Worm (Caenorhabditis elegans) whole organism, L1 larva: Measurements from ENCODE around the gene ZK795.2.

Experiments used
- C16A3.4 ChIP-seq: fragments of 150-350 bp; optimal IDR thresholded peaks from 2 replicates; lab custom pipeline; 2014; ENCODE audit warnings: missing biosample characterization, missing genetic modification characterization
- F16B12.6 ChIP-seq: fragments of 150-350 bp; optimal IDR thresholded peaks from 2 replicates; lab custom pipeline; 2014; ENCODE audit warnings: missing biosample characterization, missing genetic modification characterization
- aha-1 ChIP-seq: fragments of 150-350 bp; optimal IDR thresholded peaks from 2 replicates; lab custom pipeline; 2014; ENCODE audit warnings: missing biosample characterization, missing genetic modification characterization
- alr-1 ChIP-seq: fragments of 200-800 bp; sonication (Bioruptor generic); optimal IDR thresholded peaks from 2 replicates; lab custom pipeline; 2018; ENCODE audit warnings: borderline replicate concordance, mild to moderate bottlenecking, missing genetic modification characterization, missing compliant biosample characterization
- aly-2 ChIP-seq: fragments of 150-350 bp; optimal IDR thresholded peaks from 2 replicates; lab custom pipeline; 2014; ENCODE audit warnings: missing biosample characterization, missing genetic modification characterization
- ama-1 ChIP-seq: fragments of 150-350 bp; optimal IDR thresholded peaks from 2 replicates; lab custom pipeline; 2014
- blmp-1 ChIP-seq: fragments of 150-350 bp; optimal IDR thresholded peaks from 2 replicates; lab custom pipeline; 2014; ENCODE audit warnings: missing biosample characterization, missing genetic modification characterization
- ceh-63 ChIP-seq: fragments of 200-800 bp; sonication (Bioruptor generic); optimal IDR thresholded peaks from 2 replicates; lab custom pipeline; 2018; ENCODE audit warnings: mild to moderate bottlenecking, missing genetic modification characterization, missing compliant biosample characterization
- ceh-8 ChIP-seq: fragments of 200-800 bp; sonication (Bioruptor generic); optimal IDR thresholded peaks from 2 replicates; lab custom pipeline; 2018; ENCODE audit warnings: mild to moderate bottlenecking, missing genetic modification characterization, moderate library complexity, missing compliant biosample characterization
- ceh-82 ChIP-seq, 3 experiments: fragments of 150-350 bp in 1 of 3; sonication (generic microtip) in 2 of 3; optimal IDR thresholded peaks; 2 replicates each; lab custom pipeline; 2014 to 2017; ENCODE audit warnings: missing biosample characterization in 3 of 3, missing genetic modification characterization in 3 of 3
- ceh-88 ChIP-seq: fragments of 200-800 bp; sonication (Bioruptor generic); IDR thresholded peaks from 2 replicates; pipeline ENCODE4 v1.3.6; 2022; ENCODE audit warnings: missing genetic modification characterization, missing compliant biosample characterization
- ceh-90 ChIP-seq: sonication (generic microtip); optimal IDR thresholded peaks from 2 replicates; lab custom pipeline; 2016; ENCODE audit warnings: missing genetic modification characterization, missing compliant biosample characterization
- efl-3 ChIP-seq: fragments of 200-800 bp; sonication (Bioruptor generic); optimal IDR thresholded peaks from 2 replicates; lab custom pipeline; 2018; ENCODE audit warnings: mild to moderate bottlenecking, missing genetic modification characterization, missing compliant biosample characterization
- egl-27 ChIP-seq, 2 experiments: fragments of 150-350 bp in 1 of 2; sonication (generic microtip); optimal IDR thresholded peaks; 3 replicates each; lab custom pipeline; 2017 to 2018; ENCODE audit warnings: missing biosample characterization in 2 of 2, missing genetic modification characterization in 2 of 2, missing genetic modification reagents in 2 of 2
- elt-2 ChIP-seq: sonication (generic microtip); optimal IDR thresholded peaks from 2 replicates; lab custom pipeline; 2016; ENCODE audit warnings: missing genetic modification characterization, mild to moderate bottlenecking, inconsistent platforms, missing compliant biosample characterization, missing genetic modification reagents
- fkh-4 ChIP-seq: sonication (generic microtip); optimal IDR thresholded peaks from 2 replicates; lab custom pipeline; 2016; ENCODE audit warnings: missing compliant biosample characterization, missing genetic modification characterization, borderline replicate concordance
- fos-1 ChIP-seq: fragments of 150-350 bp; optimal IDR thresholded peaks from 2 replicates; lab custom pipeline; 2014; ENCODE audit warnings: missing biosample characterization, missing genetic modification characterization
- hlh-17 ChIP-seq: fragments of 200-800 bp; sonication (Bioruptor generic); optimal IDR thresholded peaks from 2 replicates; lab custom pipeline; 2018; ENCODE audit warnings: missing genetic modification characterization, mild to moderate bottlenecking, missing compliant biosample characterization, moderate library complexity, borderline replicate concordance
- hlh-4 ChIP-seq: sonication (generic microtip); optimal IDR thresholded peaks from 2 replicates; lab custom pipeline; 2016; ENCODE audit warnings: mild to moderate bottlenecking, missing genetic modification characterization, missing compliant biosample characterization
- isw-1 ChIP-seq: fragments of 200-800 bp; sonication (Bioruptor generic); IDR thresholded peaks from 2 replicates; pipeline ENCODE4 v1.3.6; 2022; ENCODE audit warnings: missing genetic modification characterization, missing compliant biosample characterization
- jun-1 ChIP-seq: fragments of 150-350 bp; optimal IDR thresholded peaks from 2 replicates; lab custom pipeline; 2014; ENCODE audit warnings: missing biosample characterization, missing genetic modification reagents, missing genetic modification characterization
- lin-14 ChIP-seq: fragments of 200-800 bp; sonication (Bioruptor generic); optimal IDR thresholded peaks from 2 replicates; lab custom pipeline; 2018; ENCODE audit warnings: mild to moderate bottlenecking, missing genetic modification characterization, moderate library complexity, missing compliant biosample characterization
- lin-39 ChIP-seq: fragments of 150-350 bp; optimal IDR thresholded peaks from 2 replicates; lab custom pipeline; 2014; ENCODE audit warnings: missing biosample characterization, missing genetic modification reagents, missing genetic modification characterization
- lir-3 ChIP-seq: sonication (generic microtip); optimal IDR thresholded peaks from 2 replicates; lab custom pipeline; 2016; ENCODE audit warnings: mild to moderate bottlenecking, missing genetic modification characterization, moderate library complexity, missing compliant biosample characterization; ENCODE audit not compliant: poor library complexity
- mab-9 ChIP-seq: fragments of 200-800 bp; sonication (Bioruptor generic); IDR thresholded peaks from 2 replicates; pipeline ENCODE4 v1.3.6; 2022; ENCODE audit warnings: missing genetic modification reagents, missing genetic modification characterization, missing compliant biosample characterization
- mdl-1 ChIP-seq, 2 experiments: fragments of 150-350 bp; optimal IDR thresholded peaks; 2 replicates each; lab custom pipeline; 2014 to 2017; ENCODE audit warnings: missing biosample characterization in 2 of 2, missing genetic modification characterization in 2 of 2, inconsistent platforms in 1 of 2
- mef-2 ChIP-seq: fragments of 150-350 bp; optimal IDR thresholded peaks from 2 replicates; lab custom pipeline; 2014; ENCODE audit warnings: missing biosample characterization, missing genetic modification characterization
- nhr-71 ChIP-seq: sonication (generic microtip); optimal IDR thresholded peaks from 2 replicates; lab custom pipeline; 2016; ENCODE audit warnings: mild to moderate bottlenecking, missing genetic modification characterization, moderate library complexity, missing compliant biosample characterization
- nhr-84 ChIP-seq: sonication (generic microtip); optimal IDR thresholded peaks from 2 replicates; lab custom pipeline; 2017; ENCODE audit warnings: missing biosample characterization, missing genetic modification characterization
- nhr-85 ChIP-seq: sonication (generic microtip); peaks from one replicate; lab custom pipeline; 2016; ENCODE audit warnings: missing genetic modification characterization, inconsistent platforms, missing compliant biosample characterization
- nhr-90 ChIP-seq: sonication (generic microtip); optimal IDR thresholded peaks from 2 replicates; lab custom pipeline; 2016; ENCODE audit warnings: mild to moderate bottlenecking, missing genetic modification characterization, missing compliant biosample characterization; ENCODE audit not compliant: poor library complexity
- pqm-1 ChIP-seq: sonication (generic microtip); optimal IDR thresholded peaks from 3 replicates; lab custom pipeline; 2017; ENCODE audit warnings: missing biosample characterization, missing genetic modification characterization
- sptf-1 ChIP-seq: fragments of 150-350 bp; optimal IDR thresholded peaks from 2 replicates; lab custom pipeline; 2014; ENCODE audit warnings: missing biosample characterization, missing genetic modification characterization
- swsn-7 ChIP-seq: sonication (generic microtip); optimal IDR thresholded peaks from 2 replicates; lab custom pipeline; 2016; ENCODE audit warnings: missing genetic modification characterization, missing compliant biosample characterization
- unc-130 ChIP-seq: fragments of 150-350 bp; optimal IDR thresholded peaks from 2 replicates; lab custom pipeline; 2017; ENCODE audit warnings: missing biosample characterization, missing genetic modification characterization, inconsistent platforms
- unc-86 ChIP-seq: sonication (generic microtip); optimal IDR thresholded peaks from 2 replicates; lab custom pipeline; 2016; ENCODE audit warnings: missing genetic modification characterization, missing compliant biosample characterization
- unc-98 ChIP-seq: fragments of 200-800 bp; sonication (Bioruptor generic); IDR thresholded peaks from 2 replicates; pipeline ENCODE4 v1.3.6; 2022; ENCODE audit warnings: missing genetic modification characterization, missing compliant biosample characterization
- vab-15 ChIP-seq: sonication (generic microtip); optimal IDR thresholded peaks from 2 replicates; lab custom pipeline; 2017; ENCODE audit warnings: missing genotype, mild to moderate bottlenecking, missing genetic modification characterization, missing compliant biosample characterization
- zag-1 ChIP-seq: fragments of 150-350 bp; optimal IDR thresholded peaks from 2 replicates; lab custom pipeline; 2014; ENCODE audit warnings: missing biosample characterization, missing genetic modification characterization
- zip-4 ChIP-seq: fragments of 200-800 bp; sonication (Bioruptor generic); optimal IDR thresholded peaks from 2 replicates; lab custom pipeline; 2018; ENCODE audit warnings: mild to moderate bottlenecking, missing genetic modification characterization, moderate library complexity, missing compliant biosample characterization
- ztf-11 ChIP-seq, 2 experiments: sonication (generic microtip); optimal IDR thresholded peaks; 2 replicates each; lab custom pipeline; 2016 to 2017; ENCODE audit warnings: missing genetic modification characterization in 2 of 2, missing biosample characterization in 1 of 2, missing compliant biosample characterization in 1 of 2

ZK795.2 gene

ce11 chrIV:12581046-12581445 is 22.3 kb upstream of the ZK795.2 start, which contains the start of gene K08E7.6:
K08E7.6 (minus strand) TSS chrIV:12581146.
- no peak for TF ChIP-seq C16A3.4 (tag; lab: Kevin White, UChicago)
- no peak for TF ChIP-seq mdl-1 (tag; optimal IDR thresholded peaks at IDR 0.05; lab: Kevin White, UChicago)
- no peak for TF ChIP-seq vab-15 (tag; lab: Kevin White, UChicago)
- no peak for TF ChIP-seq nhr-90 (tag; lab: Kevin White, UChicago)
- TF ChIP-seq lin-14 (GFP tag; lab: Kevin White, UChicago), result no peak
- TF ChIP-seq swsn-7 (tag; lab: Kevin White, UChicago), result no peak
- TF ChIP-seq nhr-85 (tag; lab: Kevin White, UChicago), result no peak
- no peak for TF ChIP-seq unc-86 (tag; lab: Kevin White, UChicago)
- TF ChIP-seq mef-2 (tag; lab: Kevin White, UChicago), result no peak
- TF ChIP-seq ceh-88 (GFP tag; lab: Robert Waterston, UW), result no peak

ce11 chrIV:12574265-12574664 is 15.5 kb upstream of the ZK795.2 start:
- TF ChIP-seq ztf-11 (tag; optimal IDR thresholded peaks at IDR 0.05; lab: Kevin White, UChicago), result no peak
- TF ChIP-seq zag-1 (tag; lab: Kevin White, UChicago), result no peak
- TF ChIP-seq efl-3 (GFP tag; lab: Kevin White, UChicago), result no peak
- no peak for TF ChIP-seq unc-130 (tag; lab: Kevin White, UChicago)
- TF ChIP-seq vab-15 (tag; lab: Kevin White, UChicago), result no peak
- no peak for TF ChIP-seq mab-9 (GFP tag; lab: Robert Waterston, UW)
- no peak for TF ChIP-seq unc-86 (tag; lab: Kevin White, UChicago)
- no peak for TF ChIP-seq nhr-84
- no peak for TF ChIP-seq pqm-1 (tag; lab: Kevin White, UChicago)
- no peak for TF ChIP-seq aly-2 (tag; lab: Kevin White, UChicago)
- TF ChIP-seq ceh-63 (GFP tag; lab: Kevin White, UChicago), result no peak
- TF ChIP-seq aha-1 (tag; lab: Kevin White, UChicago), result no peak
- TF ChIP-seq lir-3 (tag; lab: Kevin White, UChicago), result no peak
- TF ChIP-seq fkh-4 (tag; lab: Kevin White, UChicago), result no peak
- TF ChIP-seq hlh-4, result no peak
- TF ChIP-seq elt-2, result no peak
- no peak for TF ChIP-seq lin-39 (tag; lab: Kevin White, UChicago)
- TF ChIP-seq jun-1, result no peak
- TF ChIP-seq fos-1, result no peak

- TF ChIP-seq unc-86 (tag; lab: Kevin White, UChicago) (no peak), nhr-85 (tag; lab: Kevin White, UChicago) (peak; percentile 23)
- TF ChIP-seq, all 84 proteins: peak for 1
These were observed 14.3 kb upstream of the ZK795.2 start, which contains the start of gene K08E7.5 for ce11 chrIV:12573068-12573467. K08E7.5 (plus strand) TSS chrIV:12573368.

- no peak for TF ChIP-seq vab-15 (tag; lab: Kevin White, UChicago)
- TF ChIP-seq ama-1 (lab: Kevin White, UChicago), result no peak
- no peak for TF ChIP-seq jun-1
- no peak for TF ChIP-seq ceh-90 (tag; lab: Kevin White, UChicago)
- no peak for TF ChIP-seq F16B12.6 (tag; lab: Kevin White, UChicago)
- no peak for TF ChIP-seq ceh-88 (GFP tag; lab: Robert Waterston, UW)
- TF ChIP-seq lir-3 (tag; lab: Kevin White, UChicago), result no peak
- no peak for TF ChIP-seq zip-4 (GFP tag; lab: Kevin White, UChicago)
These were observed 12.3 kb upstream of the ZK795.2 start, which contains the start of gene K08E7.4 for ce11 chrIV:12571047-12571446. K08E7.4 (minus strand) TSS chrIV:12571147.

ce11 chrIV:12570546-12570945 is 11.8 kb upstream of the ZK795.2 start:
- TF ChIP-seq sptf-1 (no peak), ceh-63 (GFP tag; lab: Kevin White, UChicago) (no peak), nhr-71 (tag; lab: Kevin White, UChicago) (no peak), egl-27 (tag; optimal IDR thresholded peaks at IDR 0.05; lab: Kevin White, UChicago) (no peak), alr-1 (tag; lab: Kevin White, UChicago) (no peak), isw-1 (GFP tag; lab: Robert Waterston, UW) (no peak), blmp-1 (tag; lab: Kevin White, UChicago) (no peak), ceh-8 (GFP tag; lab: Kevin White, UChicago) (no peak), ceh-88 (GFP tag; lab: Robert Waterston, UW) (no peak), hlh-17 (GFP tag; lab: Kevin White, UChicago) (no peak), vab-15 (tag; lab: Kevin White, UChicago) (no peak), aha-1 (tag; lab: Kevin White, UChicago) (no peak), ztf-11 (tag; optimal IDR thresholded peaks at IDR 0.05; lab: Kevin White, UChicago) (no peak), zag-1 (tag; lab: Kevin White, UChicago) (no peak), ceh-82 (tag; optimal IDR thresholded peaks at IDR 0.05; lab: Kevin White, UChicago) (no peak), nhr-84 (no peak), aly-2 (tag; lab: Kevin White, UChicago) (no peak), unc-98 (GFP tag; lab: Robert Waterston, UW) (no peak), ceh-90 (tag; lab: Kevin White, UChicago) (no peak)
- TF ChIP-seq, all 84 proteins: peak for 0
